Fruit fly (Drosophila melanogaster): ENCODE results near the gene chas.

chas gene

dm6 chrX:17636001-17636400 lies 62.5 kb downstream of the chas start, which contains the start of the genes CG8289 and CG5800 (continued):
- TF ChIP-seq ind (GFP tag; optimal IDR thresholded peaks at IDR 0.05) (no peak), CG2120 (GFP tag; optimal IDR thresholded peaks at IDR 0.05) (peak; percentile 10), ewg (GFP tag; optimal IDR thresholded peaks at IDR 0.05) (no peak), CG11560 (tag; IDR thresholded peaks at IDR 0.05) (peak; percentile 92), Hand (GFP tag; optimal IDR thresholded peaks at IDR 0.05) (no peak), Max (GFP tag; optimal IDR thresholded peaks at IDR 0.05) (peak; percentile 34), CG4707 (GFP tag; optimal IDR thresholded peaks at IDR 0.05) (no peak), CG10366 (GFP tag; IDR thresholded peaks at IDR 0.05) (no peak), CG2116 (GFP tag; optimal IDR thresholded peaks at IDR 0.05) (peak; percentile 65), nerfin-2 (GFP tag; IDR thresholded peaks at IDR 0.05; ENCODE audit: partially characterized antibody) (0 out of 2 replicates have a peak, but pooled peaks have one; percentile 13), odd (GFP tag; optimal IDR thresholded peaks at IDR 0.05) (no peak), vnd (GFP tag; IDR thresholded peaks at IDR 0.05; ENCODE audit: partially characterized antibody) (peak; percentile 54), E2f1 (GFP tag; IDR thresholded peaks at IDR 0.05) (no peak), nerfin-1 (tag; optimal IDR thresholded peaks at IDR 0.05) (no peak), luna (GFP tag; optimal IDR thresholded peaks at IDR 0.05) (no peak), tap (tag; optimal IDR thresholded peaks at IDR 0.05) (no peak), CG7372 (GFP tag; IDR thresholded peaks at IDR 0.05) (no peak), HLHmδ (GFP tag; optimal IDR thresholded peaks at IDR 0.05) (no peak), sna (GFP tag; IDR thresholded peaks at IDR 0.05; ENCODE audit: partially characterized antibody) (peak; percentile 59), fd3F (GFP tag; optimal IDR thresholded peaks at IDR 0.05) (no peak), CG9437 (GFP tag; optimal IDR thresholded peaks at IDR 0.05) (no peak), ttk (GFP tag; IDR thresholded peaks at IDR 0.05) (no peak), NK7.1 (GFP tag; optimal IDR thresholded peaks at IDR 0.05) (no peak), Doc3 (GFP tag; IDR thresholded peaks at IDR 0.05; ENCODE audit: partially characterized antibody) (peak; percentile 61), fd96Cb (tag; optimal IDR thresholded peaks at IDR 0.05) (no peak), eve (GFP tag; optimal IDR thresholded peaks at IDR 0.05) (no peak), CG14710 (tag; optimal IDR thresholded peaks at IDR 0.05) (peak; percentile 79), ab (GFP tag; optimal IDR thresholded peaks at IDR 0.05) (no peak), cas (GFP tag; IDR thresholded peaks at IDR 0.05) (no peak), fd64A (GFP tag; optimal IDR thresholded peaks at IDR 0.05) (no peak), Elba2 (GFP tag; optimal IDR thresholded peaks at IDR 0.05) (peak; percentile 47), CG10565 (GFP tag; optimal IDR thresholded peaks at IDR 0.05) (no peak), zfh2 (GFP tag; optimal IDR thresholded peaks at IDR 0.05) (no peak), pb (GFP tag; optimal IDR thresholded peaks at IDR 0.05) (no peak), inv (GFP tag; IDR thresholded peaks at IDR 0.05; ENCODE audit: partially characterized antibody) (peak; percentile 49), CG15479 (GFP tag; optimal IDR thresholded peaks at IDR 0.05) (no peak), tgo (GFP tag; IDR thresholded peaks at IDR 0.05) (no peak), kah (GFP tag; optimal IDR thresholded peaks at IDR 0.05) (no peak), HmgD (GFP tag; optimal IDR thresholded peaks at IDR 0.05) (no peak), ci (GFP tag; IDR thresholded peaks at IDR 0.05) (no peak), Mrtf (GFP tag; IDR thresholded peaks at IDR 0.05) (no peak), danr (GFP tag; IDR thresholded peaks at IDR 0.05) (no peak), gce (GFP tag; IDR thresholded peaks at IDR 0.05) (no peak), CG8478 (optimal IDR thresholded peaks at IDR 0.05) (no peak), CG15601 (tag; optimal IDR thresholded peaks at IDR 0.05) (no peak), crp (GFP tag; optimal IDR thresholded peaks at IDR 0.05) (no peak), CG5180 (GFP tag; optimal IDR thresholded peaks at IDR 0.05) (no peak), CG31224 (GFP tag; IDR thresholded peaks at IDR 0.05) (no peak), Blimp-1 (GFP tag; optimal IDR thresholded peaks at IDR 0.05) (no peak), gcm2 (GFP tag; optimal IDR thresholded peaks at IDR 0.05) (no peak), CG4282 (GFP tag; optimal IDR thresholded peaks at IDR 0.05) (no peak), CrebB (tag; optimal IDR thresholded peaks at IDR 0.05) (no peak)

All from whole organism, embryonic.